Worm (Caenorhabditis elegans) whole organism, L3 larva: ENCODE data around the gene AC3.12.

Experiments used
- aly-2 ChIP-seq: fragments of 150-350 bp; optimal IDR thresholded peaks from 2 replicates; lab custom pipeline; 2014; ENCODE audit warnings: missing biosample characterization, missing genetic modification characterization
- ama-1 ChIP-seq: fragments of 150-350 bp; optimal IDR thresholded peaks from 2 replicates; lab custom pipeline; 2018
- nfya-1 ChIP-seq: sonication (generic microtip); optimal IDR thresholded peaks from 2 replicates; lab custom pipeline; 2017; ENCODE audit warnings: missing genetic modification characterization, mild to moderate bottlenecking, missing compliant biosample characterization, antibody characterized with exemption, moderate library complexity; ENCODE audit not compliant: insufficient read depth
- nhr-12 ChIP-seq: fragments of 150-350 bp; optimal IDR thresholded peaks from 2 replicates; lab custom pipeline; 2014; ENCODE audit warnings: missing biosample characterization, missing genetic modification characterization
- pha-4 ChIP-seq: fragments of 150-350 bp; optimal IDR thresholded peaks from 2 replicates; lab custom pipeline; 2014; ENCODE audit warnings: missing biosample characterization, missing genetic modification reagents, missing genetic modification characterization
- skn-1 ChIP-seq: fragments of 150-350 bp; optimal IDR thresholded peaks from 2 replicates; lab custom pipeline; 2014; ENCODE audit warnings: missing biosample characterization, missing genetic modification characterization
- snpc-4 ChIP-seq: fragments of 150-350 bp; optimal IDR thresholded peaks from 2 replicates; lab custom pipeline; 2014; ENCODE audit warnings: missing biosample characterization, missing genetic modification characterization
- unc-62 ChIP-seq: fragments of 150-350 bp; sonication (generic microtip); optimal IDR thresholded peaks from 4 replicates; lab custom pipeline; 2014; ENCODE audit warnings: missing biosample characterization, missing genetic modification reagents, missing genetic modification characterization
- ztf-4 ChIP-seq: fragments of 150-350 bp; optimal IDR thresholded peaks from 2 replicates; lab custom pipeline; 2014; ENCODE audit warnings: missing biosample characterization, missing genetic modification characterization

ce11 chrV:10333843-10334242 is 45.4 kb downstream of the AC3.12 start:
- no peak for TF ChIP-seq nhr-12 (tag; lab: Kevin White, UChicago)
- no peak for TF ChIP-seq snpc-4 (tag; lab: Kevin White, UChicago)
- no peak for TF ChIP-seq unc-62 (GFP tag; lab: Kevin White, UChicago)
- no peak for TF ChIP-seq pha-4 (tag; lab: Kevin White, UChicago)
- TF ChIP-seq skn-1 (tag; lab: Kevin White, UChicago), result no peak
- TF ChIP-seq ztf-4 (tag; lab: Kevin White, UChicago), result no peak
- TF ChIP-seq ama-1 (lab: Kevin White, UChicago), result no peak
- no peak for TF ChIP-seq aly-2 (tag; lab: Kevin White, UChicago)
- no peak for TF ChIP-seq nfya-1 (tag; lab: Kevin White, UChicago)
